Worm (Caenorhabditis elegans) whole organism, late embryonic: ENCODE data around the gene AH9.6.

Experiments used
- C08G9.2 ChIP-seq: sonication (generic microtip); optimal IDR thresholded peaks from 2 replicates; lab custom pipeline; 2016; ENCODE audit warnings: mild to moderate bottlenecking, missing genetic modification characterization, moderate library complexity, missing compliant biosample characterization
- C38D4.7 ChIP-seq: fragments of 200-800 bp; sonication (Bioruptor generic); optimal IDR thresholded peaks from 2 replicates; lab custom pipeline; 2018; ENCODE audit warnings: mild to moderate bottlenecking, missing genetic modification characterization, moderate library complexity, missing compliant biosample characterization
- F13H6.1 ChIP-seq: sonication (generic microtip); optimal IDR thresholded peaks from 2 replicates; lab custom pipeline; 2016; ENCODE audit warnings: missing genetic modification characterization, missing compliant biosample characterization
- Y22D7AL.16 ChIP-seq: sonication (generic microtip); optimal IDR thresholded peaks from 2 replicates; lab custom pipeline; 2016; ENCODE audit warnings: missing genetic modification characterization, missing compliant biosample characterization
- ahr-1 ChIP-seq: sonication (generic microtip); optimal IDR thresholded peaks from 2 replicates; lab custom pipeline; 2016; ENCODE audit warnings: missing genetic modification characterization, missing compliant biosample characterization
- ama-1 ChIP-seq: fragments of 150-350 bp; optimal IDR thresholded peaks from 2 replicates; lab custom pipeline; 2014
- ceh-18 ChIP-seq: sonication (generic microtip); optimal IDR thresholded peaks from 2 replicates; lab custom pipeline; 2016; ENCODE audit warnings: missing genetic modification characterization, missing compliant biosample characterization
- ceh-19 ChIP-seq: fragments of 200-800 bp; sonication (Bioruptor generic); optimal IDR thresholded peaks from 2 replicates; lab custom pipeline; 2018; ENCODE audit warnings: mild to moderate bottlenecking, missing genetic modification characterization, missing compliant biosample characterization
- ceh-2 ChIP-seq: sonication (generic microtip); optimal IDR thresholded peaks from 2 replicates; lab custom pipeline; 2016; ENCODE audit warnings: missing genotype, missing genetic modification characterization, missing compliant biosample characterization
- ceh-22 ChIP-seq: sonication (generic microtip); optimal IDR thresholded peaks from 2 replicates; lab custom pipeline; 2017; ENCODE audit warnings: missing biosample characterization, missing genetic modification characterization
- ceh-34 ChIP-seq: sonication (generic microtip); optimal IDR thresholded peaks from 2 replicates; lab custom pipeline; 2016; ENCODE audit warnings: mild to moderate bottlenecking, missing genetic modification characterization, missing compliant biosample characterization
- ceh-48 ChIP-seq: sonication (generic microtip); optimal IDR thresholded peaks from 2 replicates; lab custom pipeline; 2016; ENCODE audit warnings: missing genetic modification characterization, inconsistent platforms, missing compliant biosample characterization
- ceh-6 ChIP-seq: fragments of 200-800 bp; sonication (Bioruptor generic); optimal IDR thresholded peaks from 2 replicates; lab custom pipeline; 2018; ENCODE audit warnings: mild to moderate bottlenecking, missing genetic modification characterization, missing compliant biosample characterization
- ceh-9 ChIP-seq: sonication (generic microtip); optimal IDR thresholded peaks from 2 replicates; lab custom pipeline; 2016; ENCODE audit warnings: mild to moderate bottlenecking, missing genetic modification characterization, inconsistent platforms, missing compliant biosample characterization
- che-1 ChIP-seq: sonication (generic microtip); optimal IDR thresholded peaks from 2 replicates; lab custom pipeline; 2016; ENCODE audit warnings: mild to moderate bottlenecking, missing genetic modification characterization, missing compliant biosample characterization
- dmd-4 ChIP-seq: sonication (generic microtip); optimal IDR thresholded peaks from 2 replicates; lab custom pipeline; 2016; ENCODE audit warnings: borderline replicate concordance, missing genetic modification characterization, missing compliant biosample characterization
- dve-1 ChIP-seq: sonication (generic microtip); optimal IDR thresholded peaks from 2 replicates; lab custom pipeline; 2017; ENCODE audit warnings: antibody characterized with exemption, mild to moderate bottlenecking, missing genetic modification characterization, missing compliant biosample characterization
- elt-2 ChIP-seq: sonication (generic microtip); optimal IDR thresholded peaks from 2 replicates; lab custom pipeline; 2016; ENCODE audit warnings: missing genetic modification reagents, missing genetic modification characterization, missing compliant biosample characterization
- elt-4 ChIP-seq: sonication (generic microtip); optimal IDR thresholded peaks from 2 replicates; lab custom pipeline; 2016; ENCODE audit warnings: missing genetic modification characterization, missing compliant biosample characterization
- ets-4 ChIP-seq: sonication (generic microtip); optimal IDR thresholded peaks from 2 replicates; lab custom pipeline; 2016; ENCODE audit warnings: missing genetic modification characterization, missing compliant biosample characterization
- eyg-1 ChIP-seq: sonication (generic microtip); optimal IDR thresholded peaks from 2 replicates; lab custom pipeline; 2016; ENCODE audit warnings: missing genotype, missing genetic modification characterization, missing compliant biosample characterization
- fax-1 ChIP-seq: sonication (generic microtip); optimal IDR thresholded peaks from 2 replicates; lab custom pipeline; 2016; ENCODE audit warnings: missing genotype, missing genetic modification characterization, missing compliant biosample characterization
- fkh-10 ChIP-seq: fragments of 150-350 bp; optimal IDR thresholded peaks from 2 replicates; lab custom pipeline; 2014; ENCODE audit warnings: missing biosample characterization, missing genetic modification reagents, missing genetic modification characterization
- fkh-6 ChIP-seq: sonication (generic microtip); optimal IDR thresholded peaks from 2 replicates; lab custom pipeline; 2016; ENCODE audit warnings: missing genetic modification characterization, missing compliant biosample characterization
- hlh-13 ChIP-seq: fragments of 200-800 bp; sonication (Bioruptor generic); optimal IDR thresholded peaks from 2 replicates; lab custom pipeline; 2018; ENCODE audit warnings: mild to moderate bottlenecking, missing genetic modification characterization, missing compliant biosample characterization
- hlh-15 ChIP-seq: sonication (generic microtip); optimal IDR thresholded peaks from 2 replicates; lab custom pipeline; 2016; ENCODE audit warnings: missing genetic modification characterization, missing compliant biosample characterization
- hlh-6 ChIP-seq: sonication (generic microtip); optimal IDR thresholded peaks from 2 replicates; lab custom pipeline; 2016; ENCODE audit warnings: missing genotype, missing genetic modification characterization, missing compliant biosample characterization
- hlh-8 ChIP-seq: sonication (generic microtip); optimal IDR thresholded peaks from 2 replicates; lab custom pipeline; 2016; ENCODE audit warnings: missing genotype, missing genetic modification characterization, missing compliant biosample characterization
- lin-11 ChIP-seq: fragments of 200-800 bp; sonication (Bioruptor generic); optimal IDR thresholded peaks from 2 replicates; lab custom pipeline; 2018; ENCODE audit warnings: mild to moderate bottlenecking, missing genetic modification characterization, missing compliant biosample characterization
- nfya-1 ChIP-seq: sonication (generic microtip); optimal IDR thresholded peaks from 2 replicates; lab custom pipeline; 2017; ENCODE audit warnings: missing genetic modification characterization, mild to moderate bottlenecking, missing compliant biosample characterization, antibody characterized with exemption, moderate library complexity
- nhr-11 ChIP-seq: fragments of 150-350 bp; optimal IDR thresholded peaks from 2 replicates; lab custom pipeline; 2014; ENCODE audit warnings: missing biosample characterization, missing genetic modification characterization
- pag-3 ChIP-seq: sonication (generic microtip); optimal IDR thresholded peaks from 2 replicates; lab custom pipeline; 2016; ENCODE audit warnings: missing compliant biosample characterization, missing genetic modification characterization, borderline replicate concordance
- pat-9 ChIP-seq: fragments of 200-800 bp; sonication (Bioruptor generic); optimal IDR thresholded peaks from 2 replicates; lab custom pipeline; 2018; ENCODE audit warnings: mild to moderate bottlenecking, missing genetic modification characterization, moderate library complexity, missing compliant biosample characterization
- pha-2 ChIP-seq: sonication (generic microtip); optimal IDR thresholded peaks from 2 replicates; lab custom pipeline; 2017; ENCODE audit warnings: mild to moderate bottlenecking, missing genetic modification characterization, missing compliant biosample characterization
- pha-4 ChIP-seq: fragments of 150-350 bp; optimal IDR thresholded peaks from 2 replicates; lab custom pipeline; 2018; ENCODE audit warnings: missing biosample characterization, missing genetic modification reagents, missing genetic modification characterization
- pqm-1 ChIP-seq: sonication (generic microtip); optimal IDR thresholded peaks from 2 replicates; lab custom pipeline; 2016; ENCODE audit warnings: missing genetic modification characterization, missing compliant biosample characterization
- pros-1 ChIP-seq: fragments of 150-350 bp; optimal IDR thresholded peaks from 2 replicates; lab custom pipeline; 2014; ENCODE audit warnings: missing biosample characterization, missing genetic modification reagents, missing genetic modification characterization
- ref-2 ChIP-seq: sonication (generic microtip); optimal IDR thresholded peaks from 2 replicates; lab custom pipeline; 2016; ENCODE audit warnings: missing genetic modification characterization, missing compliant biosample characterization
- rnt-1 ChIP-seq: sonication (generic microtip); optimal IDR thresholded peaks from 2 replicates; lab custom pipeline; 2016; ENCODE audit warnings: missing genetic modification characterization, missing compliant biosample characterization
- sdc-2 ChIP-seq: sonication (generic microtip); optimal IDR thresholded peaks from 2 replicates; lab custom pipeline; 2016; ENCODE audit warnings: missing genotype, missing genetic modification characterization, missing compliant biosample characterization
- sox-4 ChIP-seq: sonication (generic microtip); optimal IDR thresholded peaks from 2 replicates; lab custom pipeline; 2017; ENCODE audit warnings: mild to moderate bottlenecking, missing genetic modification characterization, inconsistent platforms, missing compliant biosample characterization
- syd-9 ChIP-seq: sonication (generic microtip); optimal IDR thresholded peaks from 2 replicates; lab custom pipeline; 2016; ENCODE audit warnings: mild to moderate bottlenecking, missing genetic modification characterization, moderate library complexity, missing compliant biosample characterization
- tbx-2 ChIP-seq: sonication (generic microtip); optimal IDR thresholded peaks from 2 replicates; lab custom pipeline; 2016; ENCODE audit warnings: missing genetic modification characterization, missing compliant biosample characterization
- ttx-3 ChIP-seq: sonication (generic microtip); optimal IDR thresholded peaks from 2 replicates; lab custom pipeline; 2016; ENCODE audit warnings: missing genetic modification reagents, missing genetic modification characterization, missing compliant biosample characterization
- unc-3 ChIP-seq, 2 experiments: fragments of 200-800 bp in 1 of 2; sonication (Bioruptor generic) in 1 of 2; sonication (generic microtip) in 1 of 2; conservative IDR thresholded peaks in 1 of 2; optimal IDR thresholded peaks in 1 of 2; 2 replicates each; pipeline versions ENCODE4 v1.3.6 to Lab custom; 2016 to 2022; ENCODE audit warnings: missing compliant biosample characterization in 2 of 2, missing genetic modification characterization in 2 of 2, missing genetic modification reagents in 1 of 2
- unc-42 ChIP-seq: sonication (generic microtip); optimal IDR thresholded peaks from 2 replicates; lab custom pipeline; 2016; ENCODE audit warnings: missing genotype, missing genetic modification characterization, missing compliant biosample characterization
- unc-55 ChIP-seq: sonication (generic microtip); optimal IDR thresholded peaks from 2 replicates; lab custom pipeline; 2017; ENCODE audit warnings: missing biosample characterization, missing genetic modification reagents, missing genetic modification characterization
- unc-86 ChIP-seq: sonication (generic microtip); optimal IDR thresholded peaks from 2 replicates; lab custom pipeline; 2016; ENCODE audit warnings: missing genetic modification characterization, missing compliant biosample characterization
- zip-5 ChIP-seq: sonication (generic microtip); optimal IDR thresholded peaks from 2 replicates; lab custom pipeline; 2016; ENCODE audit warnings: missing genetic modification characterization, missing compliant biosample characterization

The AH9.6 gene

DNA sequence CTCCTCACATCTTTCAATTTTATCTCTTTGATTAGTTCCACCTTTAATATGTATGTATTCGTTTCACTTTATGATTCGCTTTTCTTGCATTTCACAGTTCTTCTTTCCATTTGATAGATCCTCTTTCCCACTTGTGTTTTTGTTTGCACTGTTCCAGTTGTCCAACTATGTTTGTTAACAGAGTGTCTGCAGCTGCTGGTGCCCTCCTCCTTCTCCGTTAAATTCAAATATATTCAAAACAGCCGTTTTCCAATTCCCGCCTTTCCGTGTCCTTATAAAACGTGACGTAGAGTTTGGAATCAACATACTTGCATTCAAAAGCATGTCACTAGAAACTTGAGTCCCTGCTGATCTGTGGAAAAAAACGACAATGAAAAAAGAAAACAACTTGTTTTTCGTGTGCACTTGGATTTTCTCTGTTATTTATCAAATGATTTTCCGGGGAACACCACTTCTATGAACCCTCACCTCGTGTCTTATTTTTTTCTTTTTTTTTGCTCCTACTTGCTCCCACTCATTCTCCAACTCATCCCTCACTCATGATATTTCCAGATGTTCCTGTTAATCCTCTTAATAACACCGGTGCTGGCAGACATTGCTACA lies 26.4 kb upstream of the AH9.6 start, which contains the start of gene T10H10.2:
Gene T10H10.2, plus strand, starts transcription at position 553 of the 603 bp plus-strand sequence.
- no peak for TF ChIP-seq unc-55 (GFP tag; lab: Kevin White, UChicago)
- no peak for TF ChIP-seq dve-1 (tag; lab: Kevin White, UChicago)
- no peak for TF ChIP-seq ceh-19 (GFP tag; lab: Kevin White, UChicago)
- no peak for TF ChIP-seq ceh-34
- no peak for TF ChIP-seq pha-2
- no peak for TF ChIP-seq dmd-4
- no peak for TF ChIP-seq hlh-13 (GFP tag; lab: Kevin White, UChicago)
- TF ChIP-seq rnt-1, result no peak
- TF ChIP-seq syd-9 (tag; lab: Kevin White, UChicago), result no peak
- no peak for TF ChIP-seq ceh-22 (tag; lab: Kevin White, UChicago)
- TF ChIP-seq nhr-11 (tag; lab: Kevin White, UChicago), result no peak
- TF ChIP-seq pqm-1 (tag; lab: Kevin White, UChicago), result no peak

DNA sequence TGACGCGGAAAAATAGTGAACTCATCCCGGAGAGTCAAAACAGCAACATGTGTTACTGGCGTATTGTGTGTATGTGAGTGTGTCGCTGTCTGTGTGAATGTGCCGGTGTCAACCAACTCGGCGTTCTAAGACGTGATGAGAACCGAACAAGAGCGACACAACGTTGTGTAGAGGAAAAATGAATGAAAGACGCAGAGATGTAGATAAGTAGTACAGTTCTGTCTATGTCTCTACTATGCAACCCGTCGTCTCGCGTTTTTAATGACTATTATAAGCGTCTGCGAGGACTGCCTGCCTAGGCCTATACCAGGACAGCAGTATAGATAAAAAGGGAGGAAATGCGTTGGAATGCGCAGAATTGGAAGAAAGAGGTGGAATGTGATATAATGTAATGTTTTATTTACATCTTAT lies 20.0 kb upstream of the AH9.6 start:
- TF ChIP-seq dve-1 (tag; lab: Kevin White, UChicago) (peak; percentile 20), pros-1 (tag; lab: Kevin White, UChicago) (no peak), ttx-3 (tag; lab: Kevin White, UChicago) (no peak), sox-4 (no peak), F13H6.1 (tag; lab: Kevin White, UChicago) (no peak), elt-4 (tag; lab: Kevin White, UChicago) (no peak), ets-4 (tag; lab: Kevin White, UChicago) (no peak), nhr-11 (tag; lab: Kevin White, UChicago) (no peak), hlh-15 (tag; lab: Kevin White, UChicago) (no peak), pat-9 (tag; lab: Kevin White, UChicago) (no peak), unc-55 (GFP tag; lab: Kevin White, UChicago) (peak; percentile 73), ahr-1 (tag; lab: Kevin White, UChicago) (no peak), eyg-1 (tag; lab: Kevin White, UChicago) (no peak), unc-86 (tag; lab: Kevin White, UChicago) (no peak), pag-3 (no peak), ceh-9 (tag; lab: Kevin White, UChicago) (no peak), tbx-2 (tag; lab: Kevin White, UChicago) (peak; percentile 63), fkh-10 (GFP tag; lab: Kevin White, UChicago) (no peak), che-1 (tag; lab: Kevin White, UChicago) (no peak), Y22D7AL.16 (tag; lab: Kevin White, UChicago) (no peak), ceh-34 (peak; percentile 3), unc-3 (GFP tag; conservative IDR thresholded peaks at IDR 0.05; lab: Robert Waterston, UW) (no peak), unc-3 (tag; optimal IDR thresholded peaks at IDR 0.05; lab: Kevin White, UChicago) (no peak), nfya-1 (tag; lab: Kevin White, UChicago) (peak; percentile 6), C38D4.7 (no peak), hlh-8 (tag; lab: Kevin White, UChicago) (peak; percentile 41), ceh-6 (GFP tag; lab: Kevin White, UChicago) (no peak), C08G9.2 (tag; lab: Kevin White, UChicago) (no peak), rnt-1 (peak; percentile 13), dmd-4 (no peak), ceh-2 (tag; lab: Kevin White, UChicago) (peak; percentile 26), unc-42 (tag; lab: Kevin White, UChicago) (no peak), lin-11 (no peak), hlh-13 (GFP tag; lab: Kevin White, UChicago) (no peak), pha-2 (no peak), ama-1 (lab: Kevin White, UChicago) (no peak), ref-2 (tag; lab: Kevin White, UChicago) (peak; percentile 18), fax-1 (tag; lab: Kevin White, UChicago) (no peak), sdc-2 (tag; lab: Kevin White, UChicago) (peak; percentile 59), pqm-1 (tag; lab: Kevin White, UChicago) (no peak), ceh-48 (tag; lab: Kevin White, UChicago) (no peak), ceh-18 (tag; lab: Kevin White, UChicago) (peak; percentile 35), pha-4 (tag; lab: Kevin White, UChicago) (no peak), fkh-6 (no peak), elt-2 (tag; lab: Kevin White, UChicago) (peak; percentile 57), hlh-6 (peak; percentile 23), zip-5 (tag; lab: Kevin White, UChicago) (no peak)
